Fruit fly (Drosophila melanogaster) whole organism: Measurements from ENCODE around the gene Ppm1.

ENCODE experiments used
- CG8478 ChIP-seq: fragments of >200 bp; optimal IDR thresholded peaks from 2 replicates; lab custom pipeline; 2018; ENCODE audit warnings: inconsistent platforms
- Dll ChIP-seq: fragments of >200 bp; optimal IDR thresholded peaks from 2 replicates; lab custom pipeline; 2017
- EcR ChIP-seq, 2 experiments: fragments of >200 bp; optimal IDR thresholded peaks; 2 replicates each; lab custom pipeline; 2017; ENCODE audit warnings: missing biosample characterization in 2 of 2, missing genetic modification characterization in 2 of 2, missing genetic modification reagents in 2 of 2
- pan ChIP-seq: fragments of >200 bp; optimal IDR thresholded peaks from 2 replicates; lab custom pipeline; 2017
- psq ChIP-seq: fragments of >200 bp; optimal IDR thresholded peaks from 2 replicates; lab custom pipeline; 2017
- usp ChIP-seq: fragments of >200 bp; optimal IDR thresholded peaks from 2 replicates; lab custom pipeline; 2017; ENCODE audit warnings: missing biosample characterization, missing genetic modification characterization, mixed read lengths

Ppm1 gene

DNA sequence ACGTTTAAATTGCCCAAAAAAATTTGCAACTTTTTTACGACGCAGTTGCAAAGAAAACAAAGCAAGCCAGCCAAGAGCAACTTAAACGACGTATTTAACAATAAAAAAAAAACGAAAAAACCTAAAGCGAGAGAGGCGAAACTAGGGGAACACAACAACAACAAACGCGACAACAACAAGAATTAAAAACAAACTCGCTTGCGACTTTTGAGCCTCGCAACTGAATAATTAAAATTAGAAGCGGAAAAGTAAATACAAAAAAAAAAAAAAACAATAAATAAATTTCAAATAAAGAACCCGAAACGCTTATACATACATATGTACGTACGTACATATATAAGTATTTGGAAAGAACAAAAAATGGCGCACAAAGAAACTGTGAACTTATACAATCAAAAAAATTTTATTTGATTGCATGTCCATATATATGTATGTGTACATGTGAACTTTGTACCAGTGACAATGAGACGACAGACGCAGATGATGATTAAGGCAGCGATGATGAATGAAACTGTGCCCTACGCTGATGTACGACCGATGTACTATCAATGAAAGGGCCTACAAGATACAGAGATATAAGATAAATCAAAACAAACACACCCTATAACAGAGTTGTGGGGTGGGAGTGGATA, 47.6 kb downstream of the Ppm1 start:
- TF ChIP-seq CG8478 (lab: Kevin White, UChicago) (no peak), psq (lab: Kevin White, UChicago) (no peak), pan (lab: Kevin White, UChicago) (no peak), EcR (GFP tag; optimal IDR thresholded peaks at IDR 0.05; lab: Kevin White, UChicago) (no peak), Dll (no peak), usp (GFP tag; lab: Kevin White, UChicago) (no peak)

DNA sequence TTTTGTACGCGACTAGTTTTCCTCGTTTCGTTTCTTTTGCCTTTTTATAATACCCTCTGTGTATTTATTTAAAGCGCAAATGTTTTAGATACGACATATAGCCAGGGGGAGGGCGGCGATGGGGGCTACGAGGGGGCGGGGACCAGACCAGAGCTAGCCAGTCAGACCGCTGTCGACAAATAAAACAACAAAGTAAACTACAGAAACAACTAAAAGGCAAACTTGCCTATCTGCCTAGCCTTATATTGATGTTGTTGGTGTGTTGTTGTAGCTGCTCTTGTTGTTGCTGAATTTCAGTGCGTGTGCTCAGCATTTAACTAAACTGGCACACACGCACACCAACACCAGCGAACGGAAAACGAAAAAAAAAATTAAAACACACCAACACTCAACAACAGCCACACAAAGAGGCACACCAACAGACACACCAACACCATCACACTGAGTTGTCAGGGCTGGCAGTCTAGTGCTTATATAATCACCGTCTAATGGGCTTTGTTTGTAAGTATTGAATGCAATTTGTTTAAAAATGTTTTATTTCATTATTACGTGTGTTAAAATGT, 48.3 kb downstream of the Ppm1 start:
- TF ChIP-seq CG8478 (lab: Kevin White, UChicago) = no peak
- TF ChIP-seq Dll = no peak
- no peak for TF ChIP-seq psq (lab: Kevin White, UChicago)
- TF ChIP-seq pan (lab: Kevin White, UChicago) = no peak
- no peak for TF ChIP-seq usp (GFP tag; lab: Kevin White, UChicago)
- no peak for TF ChIP-seq EcR (GFP tag; optimal IDR thresholded peaks at IDR 0.05; lab: Kevin White, UChicago)

- TF ChIP-seq Dll (peak; percentile 3), EcR (GFP tag; optimal IDR thresholded peaks at IDR 0.05; lab: Kevin White, UChicago) (no peak)
These were observed 49.0 kb downstream of the Ppm1 start for dm6 chr3L:629916-630663.

DNA sequence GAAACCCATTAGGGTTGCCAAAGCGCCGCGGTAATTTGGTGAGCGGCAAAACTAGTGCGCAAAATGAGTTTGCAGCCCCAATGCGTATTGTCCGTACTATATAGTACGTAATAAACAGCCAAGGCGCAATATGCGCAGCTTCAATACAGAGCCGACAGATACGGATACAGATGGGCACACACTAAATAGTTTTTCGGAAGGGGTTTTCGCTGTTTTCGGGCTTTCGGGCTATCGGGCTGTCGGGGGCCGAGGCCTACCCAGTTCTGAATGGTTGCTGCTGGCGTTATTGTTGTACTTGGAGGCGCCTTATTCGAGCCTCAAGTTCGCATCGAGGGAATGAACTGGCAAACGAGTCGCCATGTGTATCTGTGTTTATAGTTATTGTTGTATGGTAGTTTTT, 49.5 kb downstream of the Ppm1 start:
- TF ChIP-seq CG8478 (lab: Kevin White, UChicago) (no peak), Dll (peak; percentile 5)

dm6 chr3L:632058-632457, 50.9 kb downstream of the Ppm1 start:
- TF ChIP-seq pan (lab: Kevin White, UChicago) (no peak), Dll (no peak), psq (lab: Kevin White, UChicago) (no peak), EcR (GFP tag; optimal IDR thresholded peaks at IDR 0.05; lab: Kevin White, UChicago) (no peak), usp (GFP tag; lab: Kevin White, UChicago) (no peak), CG8478 (lab: Kevin White, UChicago) (no peak)
